Worm (Caenorhabditis elegans): ENCODE measurements around the gene C52E4.12.

Gene C52E4.12

DNA sequence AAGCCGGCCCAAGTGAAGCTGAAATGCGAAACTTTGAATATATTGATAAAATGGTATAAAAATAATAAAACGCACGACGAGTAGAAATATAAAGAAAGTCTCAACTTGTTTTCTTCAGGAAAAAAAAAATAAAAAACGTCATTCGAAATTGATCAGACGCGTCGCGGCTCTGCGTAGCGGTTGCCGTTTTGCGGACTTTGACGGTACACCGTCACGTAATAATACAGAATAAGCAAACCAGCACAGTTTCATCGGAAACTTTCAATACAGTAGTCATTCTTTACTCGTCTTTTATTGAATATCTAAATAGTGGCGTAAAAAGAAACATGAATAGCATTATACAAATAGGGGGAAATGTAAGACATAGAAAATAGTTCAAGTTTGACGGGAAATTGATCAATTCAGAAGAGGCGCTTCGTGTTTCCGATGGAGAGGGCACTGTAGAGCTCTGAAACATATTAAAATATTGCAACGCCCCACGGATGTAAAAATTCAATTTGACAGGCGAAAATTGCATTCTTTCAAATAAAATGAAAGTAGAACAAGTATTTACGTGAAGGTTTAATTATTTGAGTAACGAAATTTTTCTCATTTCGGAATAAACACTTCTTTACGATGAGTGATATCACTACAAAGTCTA lies 2.1 kb upstream of the C52E4.12 start, which contains the start of the genes cyl-1 and C52E4.7:
TSS of gene cyl-1 (minus strand) at position 18 of the 640 bp plus-strand sequence.
TSS of gene C52E4.7 (plus strand) at position 590 of the 640 bp plus-strand sequence.
- TF ChIP-seq hnd-1 (tag; optimal IDR thresholded peaks at IDR 0.05) (no peak), tbx-37 (GFP tag; conservative IDR thresholded peaks at IDR 0.05) (no peak), hmg-4 (GFP tag; optimal IDR thresholded peaks at IDR 0.05) (no peak), pes-1 (GFP tag; IDR thresholded peaks at IDR 0.05) (no peak), scrt-1 (GFP tag; IDR thresholded peaks at IDR 0.05) (no peak), ama-1 (optimal IDR thresholded peaks at IDR 0.05) (no peak), tbx-11 (GFP tag; IDR thresholded peaks at IDR 0.05) (no peak), ets-7 (tag; optimal IDR thresholded peaks at IDR 0.05) (no peak), tra-4 (tag; optimal IDR thresholded peaks at IDR 0.05) (no peak), hmbx-1 (tag; optimal IDR thresholded peaks at IDR 0.05) (no peak), flt-1 (GFP tag; IDR thresholded peaks at IDR 0.05) (no peak), sea-1 (GFP tag; conservative IDR thresholded peaks at IDR 0.05) (no peak), F13C5.2 (tag; optimal IDR thresholded peaks at IDR 0.05) (no peak), ceh-36 (tag; optimal IDR thresholded peaks at IDR 0.05) (no peak), B0310.2 (tag; optimal IDR thresholded peaks at IDR 0.05) (no peak), ceh-13 (GFP tag; optimal IDR thresholded peaks at IDR 0.05) (no peak), aly-1 (tag; optimal IDR thresholded peaks at IDR 0.05) (no peak)

DNA sequence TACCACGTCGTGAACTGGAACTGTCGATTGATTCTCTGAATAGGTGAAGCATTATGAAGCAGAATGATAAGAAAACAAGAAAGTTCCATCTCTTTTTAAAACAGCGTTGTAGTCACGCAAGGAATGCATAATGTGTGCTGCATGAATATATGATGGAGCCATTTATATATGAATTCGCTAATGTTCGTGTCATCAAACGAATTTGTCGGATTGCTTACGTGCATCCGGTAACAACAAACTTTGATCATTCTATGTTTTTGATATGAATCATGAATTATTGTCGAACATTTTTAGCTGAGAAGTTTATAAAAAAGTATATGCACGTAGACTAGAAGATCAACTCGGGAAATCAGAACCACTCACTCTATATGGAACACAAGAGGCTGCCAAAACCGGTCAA lies 1.4 kb downstream of the C52E4.12 start:
- TF ChIP-seq F13C5.2 (tag; optimal IDR thresholded peaks at IDR 0.05) (no peak), hmg-4 (GFP tag; optimal IDR thresholded peaks at IDR 0.05) (no peak), B0310.2 (tag; optimal IDR thresholded peaks at IDR 0.05) (no peak), tra-4 (tag; optimal IDR thresholded peaks at IDR 0.05) (no peak), flt-1 (GFP tag; IDR thresholded peaks at IDR 0.05) (no peak), hmbx-1 (tag; optimal IDR thresholded peaks at IDR 0.05) (no peak), pes-1 (GFP tag; IDR thresholded peaks at IDR 0.05) (no peak), ceh-13 (GFP tag; optimal IDR thresholded peaks at IDR 0.05) (no peak), hnd-1 (tag; optimal IDR thresholded peaks at IDR 0.05) (no peak), scrt-1 (GFP tag; IDR thresholded peaks at IDR 0.05) (no peak)

DNA sequence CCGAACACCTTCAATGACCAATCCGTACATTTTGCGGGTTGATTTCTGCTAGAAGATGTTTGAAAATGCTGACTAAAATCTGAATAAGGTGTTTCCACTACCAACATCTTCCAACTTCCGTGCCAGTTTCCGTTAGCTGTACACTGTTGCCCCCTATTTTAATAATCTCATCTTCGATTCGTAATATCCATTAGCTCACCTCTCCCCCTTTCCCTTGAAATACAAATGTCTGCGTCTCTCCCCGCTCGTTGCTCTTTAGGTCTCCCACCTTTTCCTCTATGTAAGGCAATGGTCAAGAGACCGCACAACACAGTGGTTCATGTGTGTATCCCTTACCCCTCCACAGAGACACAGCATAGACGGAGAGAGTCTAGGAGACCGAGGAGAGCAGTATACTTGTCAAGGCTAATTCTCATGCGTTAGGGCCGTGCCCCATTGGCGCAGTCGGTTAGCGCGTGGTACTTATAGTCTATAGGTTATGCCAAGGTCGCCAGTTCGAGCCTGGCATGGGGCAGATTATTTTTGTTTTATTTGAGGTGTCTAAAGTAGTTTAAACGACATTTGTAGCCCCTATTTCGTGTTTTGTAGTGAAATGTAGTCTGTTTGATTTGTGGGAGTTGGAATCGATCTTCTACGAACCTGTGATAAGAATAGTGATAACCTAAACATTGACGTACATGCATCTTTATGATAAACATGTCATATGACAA lies 5.9 kb downstream of the C52E4.12 start, which contains the start of gene gcy-33:
TSS of gene gcy-33 (minus strand) at position 51 of the 710 bp plus-strand sequence.
- TF ChIP-seq B0310.2 (tag; optimal IDR thresholded peaks at IDR 0.05) (peak; percentile 96), ceh-13 (GFP tag; optimal IDR thresholded peaks at IDR 0.05) (peak; percentile 94), hmg-4 (GFP tag; optimal IDR thresholded peaks at IDR 0.05) (peak; percentile 99), flt-1 (GFP tag; IDR thresholded peaks at IDR 0.05) (peak; percentile 98), pes-1 (GFP tag; IDR thresholded peaks at IDR 0.05) (peak; percentile 98), tbx-37 (GFP tag; conservative IDR thresholded peaks at IDR 0.05) (peak; percentile 98), hnd-1 (tag; optimal IDR thresholded peaks at IDR 0.05) (peak; percentile 89), scrt-1 (GFP tag; IDR thresholded peaks at IDR 0.05) (peak; percentile 98), ets-7 (tag; optimal IDR thresholded peaks at IDR 0.05) (peak; percentile 93), ama-1 (optimal IDR thresholded peaks at IDR 0.05) (no peak), sea-1 (GFP tag; conservative IDR thresholded peaks at IDR 0.05) (peak; percentile 93), F13C5.2 (tag; optimal IDR thresholded peaks at IDR 0.05) (peak; percentile 97), ceh-36 (tag; optimal IDR thresholded peaks at IDR 0.05) (peak; percentile 97), aly-1 (tag; optimal IDR thresholded peaks at IDR 0.05) (peak; percentile 98), hmbx-1 (tag; optimal IDR thresholded peaks at IDR 0.05) (peak; percentile 89), tbx-11 (GFP tag; IDR thresholded peaks at IDR 0.05) (peak; percentile 98), tra-4 (tag; optimal IDR thresholded peaks at IDR 0.05) (peak; percentile 93)

DNA sequence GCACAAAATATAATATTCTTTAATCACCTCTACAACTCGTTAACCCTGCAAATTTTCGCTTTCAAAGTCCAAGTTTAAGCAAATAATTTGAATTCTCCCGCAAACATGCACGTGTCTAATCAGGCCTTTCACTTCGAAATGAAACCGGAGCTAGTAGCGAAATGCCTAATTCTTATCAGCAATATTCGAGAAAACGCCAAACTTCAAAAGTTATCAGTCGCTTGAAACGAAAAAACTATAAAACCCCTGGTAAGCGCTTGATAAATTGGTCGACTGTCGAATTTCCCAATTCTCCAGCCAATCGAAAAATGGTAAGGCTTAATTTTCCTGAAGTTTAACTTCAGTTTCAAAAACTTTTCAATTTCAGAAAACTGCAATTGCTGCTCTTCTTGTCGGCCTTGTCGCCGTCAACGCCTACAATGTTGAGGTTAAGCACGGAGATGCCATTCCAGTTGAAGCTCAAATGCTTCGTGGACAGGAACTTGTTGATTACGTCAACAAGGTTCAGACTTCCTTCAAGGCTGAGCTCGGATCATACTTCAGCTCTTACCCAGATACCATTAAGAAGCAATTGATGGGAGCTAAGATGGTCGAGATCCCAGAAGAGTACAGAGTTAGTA lies 7.0 kb downstream of the C52E4.12 start, which contains the start of gene cpr-9:
TSS of gene cpr-9 (plus strand) at position 188 of the 620 bp plus-strand sequence.
- TF ChIP-seq scrt-1 (GFP tag; IDR thresholded peaks at IDR 0.05) (no peak), ama-1 (optimal IDR thresholded peaks at IDR 0.05) (no peak), tra-4 (tag; optimal IDR thresholded peaks at IDR 0.05) (no peak), hmg-4 (GFP tag; optimal IDR thresholded peaks at IDR 0.05) (no peak), tbx-37 (GFP tag; conservative IDR thresholded peaks at IDR 0.05) (no peak), B0310.2 (tag; optimal IDR thresholded peaks at IDR 0.05) (no peak), ceh-13 (GFP tag; optimal IDR thresholded peaks at IDR 0.05) (no peak), ceh-36 (tag; optimal IDR thresholded peaks at IDR 0.05) (no peak), ets-7 (tag; optimal IDR thresholded peaks at IDR 0.05) (no peak), F13C5.2 (tag; optimal IDR thresholded peaks at IDR 0.05) (no peak), sea-1 (GFP tag; conservative IDR thresholded peaks at IDR 0.05) (no peak), pes-1 (GFP tag; IDR thresholded peaks at IDR 0.05) (no peak), flt-1 (GFP tag; IDR thresholded peaks at IDR 0.05) (no peak), tbx-11 (GFP tag; IDR thresholded peaks at IDR 0.05) (no peak), hmbx-1 (tag; optimal IDR thresholded peaks at IDR 0.05) (no peak), hnd-1 (tag; optimal IDR thresholded peaks at IDR 0.05) (no peak), aly-1 (tag; optimal IDR thresholded peaks at IDR 0.05) (no peak)

DNA sequence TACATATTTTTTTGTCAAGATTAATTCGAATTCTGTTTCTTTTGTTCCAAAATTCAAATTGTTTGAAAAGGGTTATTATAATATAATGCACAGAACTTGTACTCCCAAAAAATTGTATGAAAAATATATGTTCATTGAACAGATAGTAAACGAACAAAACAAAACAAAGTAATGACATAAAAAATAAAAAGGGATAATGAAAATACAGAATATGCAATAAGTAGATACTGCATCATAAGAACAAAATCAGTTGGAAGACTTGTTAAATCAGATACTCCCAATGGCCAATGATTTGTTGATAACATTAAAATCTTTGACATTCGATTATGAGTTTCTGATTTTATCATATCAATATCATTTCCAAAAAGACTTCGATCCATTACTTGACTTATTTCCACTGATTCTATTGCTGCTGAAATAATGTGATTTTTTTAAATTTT lies 8.6 kb downstream of the C52E4.12 start:
- TF ChIP-seq hmg-4 (GFP tag; optimal IDR thresholded peaks at IDR 0.05): no peak
- TF ChIP-seq hnd-1 (tag; optimal IDR thresholded peaks at IDR 0.05): no peak
- TF ChIP-seq aly-1 (tag; optimal IDR thresholded peaks at IDR 0.05): no peak
- no peak for TF ChIP-seq ama-1 (optimal IDR thresholded peaks at IDR 0.05)
- no peak for TF ChIP-seq ceh-36 (tag; optimal IDR thresholded peaks at IDR 0.05)

DNA sequence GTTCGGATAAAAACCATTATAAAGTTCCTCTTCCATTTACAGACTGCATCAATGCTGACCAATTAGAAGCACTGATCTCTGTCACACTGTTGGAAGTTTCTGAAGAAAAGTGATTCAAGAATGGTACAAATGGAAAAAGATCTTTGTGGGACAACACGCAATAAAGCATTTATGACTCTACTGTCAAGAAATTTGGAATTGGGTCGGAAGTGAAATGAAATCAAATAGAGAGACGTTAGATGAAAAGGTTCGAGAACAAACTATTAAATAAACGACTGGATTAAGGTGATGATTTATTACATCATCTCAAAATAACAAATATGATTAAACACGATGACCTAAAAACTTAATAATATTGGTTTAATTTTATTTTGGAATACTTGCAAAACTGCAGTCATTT lies 10.5 kb downstream of the C52E4.12 start, which contains the start of gene F57F5.3:
TSS of gene F57F5.3 (minus strand) at position 101 of the 400 bp plus-strand sequence.
- TF ChIP-seq B0310.2 (tag; optimal IDR thresholded peaks at IDR 0.05) (no peak), flt-1 (GFP tag; IDR thresholded peaks at IDR 0.05) (no peak), hmg-4 (GFP tag; optimal IDR thresholded peaks at IDR 0.05) (no peak)

Measured in whole organism, early embryonic.